Worm (Caenorhabditis elegans): ENCODE measurements around the gene unc-34.

Gene unc-34

ce11 chrV:964739-965283, 17.7 kb upstream of the unc-34 start, which contains the start of gene sqv-6:
sqv-6 (minus strand) TSS chrV:964789.
- TF ChIP-seq nfya-1 (tag; optimal IDR thresholded peaks at IDR 0.05) (peak; percentile 77), ceh-48 (tag; optimal IDR thresholded peaks at IDR 0.05) (no peak), pax-1 (tag; optimal IDR thresholded peaks at IDR 0.05) (peak; percentile 0)

ce11 chrV:966164-966563, 16.3 kb upstream of the unc-34 start:
- no peak for TF ChIP-seq nhr-11 (tag; optimal IDR thresholded peaks at IDR 0.05)
- TF ChIP-seq ceh-19 (GFP tag; optimal IDR thresholded peaks at IDR 0.05), result no peak
- TF ChIP-seq unc-3 (GFP tag; conservative IDR thresholded peaks at IDR 0.05), result no peak
- no peak for TF ChIP-seq unc-3 (tag; optimal IDR thresholded peaks at IDR 0.05)
- no peak for TF ChIP-seq tbx-2 (tag; optimal IDR thresholded peaks at IDR 0.05)
- TF ChIP-seq unc-55 (GFP tag; optimal IDR thresholded peaks at IDR 0.05), result no peak
- TF ChIP-seq odd-2 (tag; optimal IDR thresholded peaks at IDR 0.05), result no peak
- TF ChIP-seq lin-11 (tag; optimal IDR thresholded peaks at IDR 0.05), result no peak
- TF ChIP-seq hlh-30 (tag; optimal IDR thresholded peaks at IDR 0.05; ENCODE audit: insufficient read depth), result no peak
- no peak for TF ChIP-seq ceh-9 (tag; optimal IDR thresholded peaks at IDR 0.05)
- no peak for TF ChIP-seq madf-2 (tag; optimal IDR thresholded peaks at IDR 0.05)
- no peak for TF ChIP-seq sdc-2 (tag; optimal IDR thresholded peaks at IDR 0.05)
- TF ChIP-seq pha-2 (tag; optimal IDR thresholded peaks at IDR 0.05), result no peak
- TF ChIP-seq K09A11.1 (tag; optimal IDR thresholded peaks at IDR 0.05; ENCODE audit: insufficient read depth), result no peak
- TF ChIP-seq C38D4.7 (GFP tag; optimal IDR thresholded peaks at IDR 0.05), result no peak
- no peak for TF ChIP-seq fax-1 (tag; optimal IDR thresholded peaks at IDR 0.05)
- no peak for TF ChIP-seq hlh-6 (tag; optimal IDR thresholded peaks at IDR 0.05)
- no peak for TF ChIP-seq hlh-15 (tag; optimal IDR thresholded peaks at IDR 0.05)
- peak; percentile 99 for TF ChIP-seq unc-42 (tag; optimal IDR thresholded peaks at IDR 0.05)
- TF ChIP-seq tbx-7 (tag; optimal IDR thresholded peaks at IDR 0.05), result no peak
- no peak for TF ChIP-seq zip-5 (tag; optimal IDR thresholded peaks at IDR 0.05)
- peak; percentile 16 for TF ChIP-seq ceh-48 (tag; optimal IDR thresholded peaks at IDR 0.05)
- no peak for TF ChIP-seq ceh-45 (GFP tag; IDR thresholded peaks at IDR 0.05)
- peak; percentile 11 for TF ChIP-seq unc-86 (tag; optimal IDR thresholded peaks at IDR 0.05)
- no peak for TF ChIP-seq hlh-13 (GFP tag; optimal IDR thresholded peaks at IDR 0.05)
- peak; percentile 75 for TF ChIP-seq ceh-31 (tag; optimal IDR thresholded peaks at IDR 0.05)
- no peak for TF ChIP-seq ceh-24 (tag; optimal IDR thresholded peaks at IDR 0.05)
- TF ChIP-seq pat-9 (tag; optimal IDR thresholded peaks at IDR 0.05), result no peak
- no peak for TF ChIP-seq mec-3 (tag; optimal IDR thresholded peaks at IDR 0.05; ENCODE audit: borderline replicate concordance)
- TF ChIP-seq C08G9.2 (tag; optimal IDR thresholded peaks at IDR 0.05), result no peak
- no peak for TF ChIP-seq eyg-1 (tag; optimal IDR thresholded peaks at IDR 0.05)
- no peak for TF ChIP-seq ets-4 (tag; optimal IDR thresholded peaks at IDR 0.05)
- no peak for TF ChIP-seq K02D7.2 (tag; optimal IDR thresholded peaks at IDR 0.05)
- TF ChIP-seq nfya-1 (tag; optimal IDR thresholded peaks at IDR 0.05), result peak; percentile 50

- TF ChIP-seq che-1 (tag; optimal IDR thresholded peaks at IDR 0.05) (no peak), ceh-30 (tag; optimal IDR thresholded peaks at IDR 0.05) (no peak), unc-55 (GFP tag; optimal IDR thresholded peaks at IDR 0.05) (no peak), ttx-3 (tag; optimal IDR thresholded peaks at IDR 0.05) (no peak), hlh-8 (tag; optimal IDR thresholded peaks at IDR 0.05) (no peak), dve-1 (tag; optimal IDR thresholded peaks at IDR 0.05) (no peak), madf-2 (tag; optimal IDR thresholded peaks at IDR 0.05) (no peak), pqm-1 (tag; optimal IDR thresholded peaks at IDR 0.05) (no peak), unc-3 (GFP tag; conservative IDR thresholded peaks at IDR 0.05) (no peak), unc-3 (tag; optimal IDR thresholded peaks at IDR 0.05) (no peak), ceh-24 (tag; optimal IDR thresholded peaks at IDR 0.05) (no peak), rnt-1 (tag; optimal IDR thresholded peaks at IDR 0.05) (no peak), ceh-48 (tag; optimal IDR thresholded peaks at IDR 0.05) (no peak), tbx-7 (tag; optimal IDR thresholded peaks at IDR 0.05) (no peak), odd-2 (tag; optimal IDR thresholded peaks at IDR 0.05) (no peak), tbx-2 (tag; optimal IDR thresholded peaks at IDR 0.05) (no peak), ref-2 (tag; optimal IDR thresholded peaks at IDR 0.05) (no peak), eyg-1 (tag; optimal IDR thresholded peaks at IDR 0.05) (no peak), hlh-15 (tag; optimal IDR thresholded peaks at IDR 0.05) (no peak), ceh-45 (GFP tag; IDR thresholded peaks at IDR 0.05) (no peak)
Observed at ce11 chrV:969005-969562, 13.4 kb upstream of the unc-34 start.
